Worm (Caenorhabditis elegans) whole organism, midembryonic: ENCODE results near the gene F11G11.5.

Experiments used
- T22C8.4 ChIP-seq: fragments of 200-800 bp; sonication (Bioruptor generic); IDR thresholded peaks from 2 replicates; pipeline ENCODE4 v1.3.6; 2022; ENCODE audit warnings: missing genetic modification characterization, missing compliant biosample characterization
- cog-1 ChIP-seq: sonication (generic microtip); optimal IDR thresholded peaks from 2 replicates; lab custom pipeline; 2016; ENCODE audit warnings: missing genetic modification characterization, missing compliant biosample characterization
- flt-1 ChIP-seq: fragments of 200-800 bp; sonication (Bioruptor generic); IDR thresholded peaks from 2 replicates; pipeline ENCODE4 v1.3.6; 2022; ENCODE audit warnings: missing genetic modification characterization, missing compliant biosample characterization
- klf-2 ChIP-seq: fragments of 200-800 bp; sonication (Bioruptor generic); conservative IDR thresholded peaks from 2 replicates; pipeline ENCODE4 v1.3.6; 2022; ENCODE audit warnings: missing genetic modification reagents, missing genetic modification characterization, missing compliant biosample characterization
- med-1 ChIP-seq: sonication (generic microtip); optimal IDR thresholded peaks from 2 replicates; lab custom pipeline; 2017; ENCODE audit warnings: missing genetic modification characterization, mild to moderate bottlenecking, missing compliant biosample characterization, antibody characterized with exemption, missing genetic modification reagents; ENCODE audit not compliant: insufficient read depth
- ref-1 ChIP-seq: fragments of 200-800 bp; sonication (Bioruptor generic); conservative IDR thresholded peaks from 2 replicates; pipeline ENCODE4 v1.3.6; 2022; ENCODE audit warnings: missing genetic modification reagents, missing genetic modification characterization, missing compliant biosample characterization
- tab-1 ChIP-seq: fragments of 200-800 bp; sonication (Bioruptor generic); IDR thresholded peaks from 2 replicates; pipeline ENCODE4 v1.3.6; 2022; ENCODE audit warnings: missing genetic modification characterization, missing compliant biosample characterization
- ztf-23 ChIP-seq: fragments of 200-800 bp; sonication (Bioruptor generic); IDR thresholded peaks from 2 replicates; pipeline ENCODE4 v1.3.6; 2022; ENCODE audit warnings: missing genetic modification reagents, missing genetic modification characterization, missing compliant biosample characterization
- ztf-29 ChIP-seq: fragments of 200-800 bp; sonication (Bioruptor generic); IDR thresholded peaks from 2 replicates; pipeline ENCODE4 v1.3.6; 2022; ENCODE audit warnings: missing genetic modification reagents, missing genetic modification characterization, missing compliant biosample characterization

The F11G11.5 gene

ce11 chrII:4905883-4906282 lies 48.2 kb downstream of the F11G11.5 start:
- no peak for TF ChIP-seq ztf-29 (GFP tag; lab: Robert Waterston, UW)
- no peak for TF ChIP-seq med-1 (GFP tag; lab: Kevin White, UChicago)
- TF ChIP-seq flt-1 (GFP tag; lab: Robert Waterston, UW), result no peak
- no peak for TF ChIP-seq ref-1 (GFP tag; lab: Robert Waterston, UW)
- no peak for TF ChIP-seq T22C8.4 (GFP tag; lab: Robert Waterston, UW)
- TF ChIP-seq tab-1 (GFP tag; lab: Robert Waterston, UW), result no peak
- TF ChIP-seq cog-1, result no peak
- TF ChIP-seq klf-2 (GFP tag; lab: Robert Waterston, UW), result no peak

- no peak for TF ChIP-seq ztf-23 (GFP tag; lab: Robert Waterston, UW)
- TF ChIP-seq med-1 (GFP tag; lab: Kevin White, UChicago), result no peak
- no peak for TF ChIP-seq tab-1 (GFP tag; lab: Robert Waterston, UW)
- no peak for TF ChIP-seq ztf-29 (GFP tag; lab: Robert Waterston, UW)
- no peak for TF ChIP-seq flt-1 (GFP tag; lab: Robert Waterston, UW)
- TF ChIP-seq cog-1, result no peak
- TF ChIP-seq T22C8.4 (GFP tag; lab: Robert Waterston, UW), result no peak
- TF ChIP-seq ref-1 (GFP tag; lab: Robert Waterston, UW), result no peak
- no peak for TF ChIP-seq klf-2 (GFP tag; lab: Robert Waterston, UW)
Observed at ce11 chrII:4908160-4908559, 50.4 kb downstream of the F11G11.5 start.
